Worm (Caenorhabditis elegans) whole organism, young adult: ENCODE measurements around the gene unc-23.

Source experiments
- ccch-3 ChIP-seq: fragments of 200-800 bp; sonication (Bioruptor generic); optimal IDR thresholded peaks from 2 replicates; lab custom pipeline; 2018; ENCODE audit warnings: mild to moderate bottlenecking, missing genetic modification characterization, missing compliant biosample characterization
- madf-10 ChIP-seq: sonication (generic microtip); optimal IDR thresholded peaks from 2 replicates; lab custom pipeline; 2016; ENCODE audit warnings: mild to moderate bottlenecking, missing genetic modification characterization, missing compliant biosample characterization
- nfya-1 ChIP-seq: sonication (generic microtip); optimal IDR thresholded peaks from 2 replicates; lab custom pipeline; 2017; ENCODE audit warnings: antibody characterized with exemption, missing compliant biosample characterization, missing genetic modification characterization, borderline replicate concordance; ENCODE audit not compliant: insufficient read depth
- pha-4 ChIP-seq: fragments of 150-350 bp; sonication (generic microtip); optimal IDR thresholded peaks from 2 replicates; lab custom pipeline; 2014; ENCODE audit warnings: missing biosample characterization, missing genetic modification reagents, missing genetic modification characterization
- unc-62 ChIP-seq: fragments of 150-350 bp; optimal IDR thresholded peaks from 2 replicates; lab custom pipeline; 2014; ENCODE audit warnings: missing biosample characterization, missing genetic modification reagents, missing genetic modification characterization
- xnd-1 ChIP-seq: sonication (generic microtip); optimal IDR thresholded peaks from 2 replicates; lab custom pipeline; 2016; ENCODE audit warnings: missing genotype, missing genetic modification reagents, missing genetic modification characterization, missing compliant biosample characterization

ce11 chrV:8948996-8949395, 12.8 kb downstream of the unc-23 start:
- TF ChIP-seq ccch-3 (GFP tag; lab: Kevin White, UChicago): no peak
- TF ChIP-seq xnd-1 (tag; lab: Kevin White, UChicago): no peak
- no peak for TF ChIP-seq nfya-1 (tag; lab: Kevin White, UChicago)
- no peak for TF ChIP-seq unc-62 (GFP tag; lab: Kevin White, UChicago)
- TF ChIP-seq madf-10 (tag; lab: Kevin White, UChicago): no peak
- TF ChIP-seq pha-4 (tag; lab: Kevin White, UChicago): no peak
